Worm (Caenorhabditis elegans): ENCODE data around the gene pinn-1.

- peak; percentile 34; the same call in 1 of the 2 replicates for TF ChIP-seq ztf-29 (GFP tag; IDR thresholded peaks at IDR 0.05)
- no peak for TF ChIP-seq ztf-23 (GFP tag; IDR thresholded peaks at IDR 0.05)
- TF ChIP-seq ref-1 (GFP tag; conservative IDR thresholded peaks at IDR 0.05) = no peak
Measured at ce11 chrII:2854794-2855193, 34.0 kb downstream of the pinn-1 start.
